Worm (Caenorhabditis elegans): ENCODE measurements around the gene ostf-4.

Gene ostf-4

DNA sequence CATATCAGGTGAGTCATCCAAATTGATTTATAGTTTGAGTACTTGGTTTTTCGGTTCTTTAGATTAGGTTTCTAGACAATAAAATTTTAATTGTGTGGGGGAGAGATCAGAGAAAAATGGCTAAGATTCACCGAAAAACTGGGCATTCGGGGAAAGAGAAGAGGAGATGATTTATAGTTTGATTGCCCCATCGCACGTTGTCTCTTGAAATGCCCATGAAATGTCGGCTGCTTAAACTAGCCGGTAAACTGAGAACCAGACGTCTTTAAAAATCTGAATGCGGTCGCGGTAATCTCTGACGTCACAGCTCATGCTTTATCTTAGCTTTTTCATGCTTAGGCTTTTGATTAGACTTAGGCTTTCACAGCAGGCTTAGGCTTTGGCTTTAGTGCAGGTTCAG is 21.5 kb downstream of the ostf-4 start:
- TF ChIP-seq unc-62 (GFP tag; optimal IDR thresholded peaks at IDR 0.05 in 1 of 2): peak in 1 of 2 experiments; percentile 72
- no peak for TF ChIP-seq unc-62 (tag; optimal IDR thresholded peaks at IDR 0.05)
- 0 out of 2 replicates have a peak, but pooled peaks have one; percentile 12 for TF ChIP-seq ceh-20 (GFP tag; IDR thresholded peaks at IDR 0.05)
- peak; percentile 23; the same call in 1 of the 2 replicates for TF ChIP-seq php-3 (GFP tag; IDR thresholded peaks at IDR 0.05)
- TF ChIP-seq nhr-42 (GFP tag; IDR thresholded peaks at IDR 0.05): no peak

DNA sequence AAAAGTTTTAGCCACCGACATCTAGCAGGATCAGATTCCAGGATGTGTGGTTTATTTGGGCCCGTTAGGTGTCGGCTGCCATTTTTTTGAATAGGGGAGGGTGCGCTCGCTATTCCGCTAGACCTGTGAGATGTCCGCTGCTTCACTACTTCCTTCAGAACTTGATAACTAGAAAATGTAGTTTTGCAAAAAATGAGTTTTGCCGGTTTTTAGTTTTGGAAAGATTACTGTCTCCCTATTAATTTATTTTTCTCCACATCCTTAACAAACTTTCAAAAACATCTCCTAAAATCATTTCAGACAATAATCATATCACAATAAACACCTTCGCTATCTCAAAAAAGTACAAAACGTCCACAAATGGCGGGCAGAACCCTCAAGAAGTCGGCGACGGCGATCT is 23.5 kb downstream of the ostf-4 start, which contains the start of gene vglu-2:
TSS of gene vglu-2 (plus strand) at position 301 of the 400 bp plus-strand sequence.
- no peak for TF ChIP-seq ceh-44 (GFP tag; IDR thresholded peaks at IDR 0.05)
- no peak for TF ChIP-seq cey-2 (tag; optimal IDR thresholded peaks at IDR 0.05; ENCODE audit: borderline replicate concordance, insufficient read depth)
- TF ChIP-seq zfp-3 (GFP tag; conservative IDR thresholded peaks at IDR 0.05): no peak
- TF ChIP-seq arid-1 (GFP tag; conservative IDR thresholded peaks at IDR 0.05): no peak
- TF ChIP-seq duxl-1 (tag; optimal IDR thresholded peaks at IDR 0.05; ENCODE audit: poor library complexity): no peak
- no peak for TF ChIP-seq mxl-2 (GFP tag; conservative IDR thresholded peaks at IDR 0.05)
- no peak for TF ChIP-seq ztf-11 (tag; optimal IDR thresholded peaks at IDR 0.05)
- no peak for TF ChIP-seq spr-1 (tag; optimal IDR thresholded peaks at IDR 0.05)
- no peak for TF ChIP-seq mdt-29 (GFP tag; IDR thresholded peaks at IDR 0.05)
- TF ChIP-seq tag-97 (GFP tag; IDR thresholded peaks at IDR 0.05): no peak
- no peak for TF ChIP-seq hmg-1.1 (GFP tag; IDR thresholded peaks at IDR 0.05)
- no peak for TF ChIP-seq nhr-10 (tag; optimal IDR thresholded peaks at IDR 0.05)

DNA sequence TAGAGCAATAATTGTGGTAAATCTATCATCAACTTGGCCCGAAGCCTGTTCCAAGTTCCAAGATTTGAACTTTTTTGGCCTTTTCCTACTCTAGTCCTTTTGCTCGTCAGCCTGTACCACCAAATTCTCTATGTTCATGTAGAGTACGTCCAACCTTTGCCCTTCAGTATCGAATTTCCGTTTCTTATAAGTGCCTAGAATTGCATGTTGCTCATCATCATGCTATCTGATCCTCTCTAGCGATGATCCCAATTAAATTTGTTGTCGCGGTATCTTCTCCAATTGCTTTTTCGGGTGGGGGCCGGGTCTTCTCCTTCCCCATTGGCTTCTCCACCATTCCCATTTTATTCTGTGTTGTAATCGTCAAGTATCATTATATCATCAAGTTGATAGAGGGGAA is 24.4 kb downstream of the ostf-4 start:
- TF ChIP-seq mxl-3 (GFP tag; optimal IDR thresholded peaks at IDR 0.05) (no peak), unc-62 (GFP tag; optimal IDR thresholded peaks at IDR 0.05 in 1 of 2) (peak in 1 of 2 experiments; percentile 94), unc-62 (tag; optimal IDR thresholded peaks at IDR 0.05) (no peak)

DNA sequence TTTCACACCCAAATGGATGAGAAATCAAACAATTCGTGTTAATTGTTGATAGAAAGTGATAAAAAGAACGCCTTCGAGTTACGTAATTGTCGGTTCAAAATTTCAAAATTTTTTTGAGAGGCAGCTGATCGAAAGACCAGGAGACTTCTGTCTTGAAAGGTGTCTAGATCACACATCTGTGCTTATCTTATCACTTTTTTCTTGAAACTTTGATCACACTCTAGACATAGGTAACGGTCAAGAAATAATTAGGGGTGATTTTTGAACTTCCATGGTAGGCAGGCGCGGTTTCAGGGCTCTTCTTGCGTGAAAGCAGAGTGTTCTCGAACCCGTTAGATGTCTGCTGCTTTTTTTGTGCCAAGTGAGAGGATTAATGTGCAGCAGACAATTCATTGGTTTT is 25.0 kb downstream of the ostf-4 start:
- no peak for TF ChIP-seq daf-19 (GFP tag; conservative IDR thresholded peaks at IDR 0.05)
- no peak for TF ChIP-seq vab-7 (GFP tag; IDR thresholded peaks at IDR 0.05)
- TF ChIP-seq dmd-6 (GFP tag; IDR thresholded peaks at IDR 0.05): peak; percentile 35
- TF ChIP-seq php-3 (GFP tag; IDR thresholded peaks at IDR 0.05): no peak
- TF ChIP-seq hlh-30 (tag; optimal IDR thresholded peaks at IDR 0.05; ENCODE audit: insufficient read depth): peak; percentile 25
- TF ChIP-seq lim-7 (GFP tag; IDR thresholded peaks at IDR 0.05): 0 out of 2 replicates have a peak, but pooled peaks have one; percentile 42

DNA sequence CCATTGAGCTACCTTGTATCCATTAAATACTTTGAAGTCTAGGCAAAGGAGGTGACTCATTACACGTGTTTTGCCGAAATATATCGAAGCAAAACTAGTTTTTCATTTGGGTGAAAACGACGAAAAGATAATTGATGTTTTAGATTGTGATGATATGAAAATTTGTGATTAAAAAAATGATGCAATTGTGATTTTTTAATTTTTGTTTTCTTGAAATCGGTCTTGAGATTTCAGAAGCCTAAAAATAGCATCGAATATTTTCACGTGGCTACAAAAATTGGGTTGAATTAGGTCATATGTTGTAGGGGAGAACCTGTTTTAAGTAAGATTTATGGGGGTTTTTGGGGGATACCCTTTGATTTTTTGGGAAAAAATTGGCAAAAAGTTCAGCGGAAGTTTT is 27.8 kb downstream of the ostf-4 start:
- TF ChIP-seq hlh-30 (tag; optimal IDR thresholded peaks at IDR 0.05; ENCODE audit: insufficient read depth) (peak; percentile 52), ceh-82 (tag; optimal IDR thresholded peaks at IDR 0.05) (no peak), mdl-1 (tag; optimal IDR thresholded peaks at IDR 0.05) (peak in 1 of 2 experiments; percentile 62), mxl-3 (GFP tag; optimal IDR thresholded peaks at IDR 0.05) (peak; percentile 26), aha-1 (tag) (peak; percentile 74), T20F7.1 (GFP tag; optimal IDR thresholded peaks at IDR 0.05) (no peak), hlh-11 (tag; optimal IDR thresholded peaks at IDR 0.05) (peak; percentile 6), lsy-2 (tag; optimal IDR thresholded peaks at IDR 0.05) (peak in 1 of 2 experiments; percentile 20), nhr-28 (tag; optimal IDR thresholded peaks at IDR 0.05) (peak; percentile 46)

DNA sequence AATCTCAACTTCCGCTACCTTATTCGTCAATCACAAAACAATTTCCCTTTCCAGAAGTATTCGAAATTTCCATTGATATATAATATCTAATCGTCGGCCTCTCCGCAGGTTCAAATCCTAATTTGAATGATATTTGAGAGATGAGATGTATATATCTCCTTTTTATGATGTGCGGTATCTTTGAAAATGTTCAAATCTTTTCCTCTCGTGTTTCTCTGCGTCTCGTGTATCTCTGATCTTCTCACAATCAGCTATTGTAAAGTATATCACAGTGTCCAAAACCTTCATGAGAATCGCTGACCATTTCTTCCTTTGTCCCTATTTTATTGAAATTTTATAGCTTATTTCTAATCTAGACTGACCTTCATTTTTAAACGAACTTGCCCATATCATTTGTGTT is 28.6 kb downstream of the ostf-4 start:
- TF ChIP-seq mdl-1 (tag; optimal IDR thresholded peaks at IDR 0.05): peak in 1 of 2 experiments; percentile 9
- no peak for TF ChIP-seq nhr-6 (tag; optimal IDR thresholded peaks at IDR 0.05)
- TF ChIP-seq unc-62 (GFP tag; optimal IDR thresholded peaks at IDR 0.05 in 1 of 2): peak in 1 of 2 experiments; percentile 75
- no peak for TF ChIP-seq unc-62 (tag; optimal IDR thresholded peaks at IDR 0.05)

Measured in whole organism, L4 larva.